Worm (Caenorhabditis elegans) whole organism, L4/young adult: Measurements from ENCODE around the gene Y39G8B.2.

Experiments used
- W03F9.2 ChIP-seq: fragments of 150-350 bp; optimal IDR thresholded peaks from 2 replicates; lab custom pipeline; 2014; ENCODE audit warnings: missing biosample characterization, missing genetic modification characterization
- dao-5 ChIP-seq: sonication (generic microtip); optimal IDR thresholded peaks from 2 replicates; lab custom pipeline; 2016; ENCODE audit warnings: missing genotype, missing genetic modification characterization, moderate library complexity, missing compliant biosample characterization
- him-1 ChIP-seq: sonication (generic microtip); optimal IDR thresholded peaks from 2 replicates; lab custom pipeline; 2016; ENCODE audit warnings: missing genotype, missing genetic modification reagents, missing genetic modification characterization, missing compliant biosample characterization

DNA sequence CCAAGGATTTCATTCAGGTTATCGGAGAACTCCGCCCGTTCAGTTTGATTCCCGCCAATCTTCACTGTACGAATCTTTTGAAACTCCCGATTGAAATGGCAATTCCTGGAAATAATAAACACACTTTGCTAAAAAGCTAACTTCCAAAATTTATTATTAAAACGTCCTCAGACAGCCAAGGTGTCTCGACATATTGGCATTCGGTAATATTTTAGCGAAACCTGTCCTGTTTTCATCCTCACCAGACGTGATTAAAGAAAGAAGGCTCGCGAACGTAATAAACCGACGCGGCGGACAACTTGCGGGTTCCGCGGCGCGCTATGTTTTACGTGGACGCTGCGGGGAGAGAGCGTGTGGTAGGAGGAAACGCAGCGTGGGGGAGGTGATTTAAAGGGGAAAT is 42.2 kb upstream of the Y39G8B.2 start:
- peak; percentile 45 for TF ChIP-seq dao-5
- no peak for TF ChIP-seq him-1 (tag; lab: Kevin White, UChicago)
- peak; percentile 61 for TF ChIP-seq W03F9.2 (tag; lab: Kevin White, UChicago)
